Fruit fly (Drosophila melanogaster): Measurements from ENCODE around the gene solo.

Gene solo

DNA sequence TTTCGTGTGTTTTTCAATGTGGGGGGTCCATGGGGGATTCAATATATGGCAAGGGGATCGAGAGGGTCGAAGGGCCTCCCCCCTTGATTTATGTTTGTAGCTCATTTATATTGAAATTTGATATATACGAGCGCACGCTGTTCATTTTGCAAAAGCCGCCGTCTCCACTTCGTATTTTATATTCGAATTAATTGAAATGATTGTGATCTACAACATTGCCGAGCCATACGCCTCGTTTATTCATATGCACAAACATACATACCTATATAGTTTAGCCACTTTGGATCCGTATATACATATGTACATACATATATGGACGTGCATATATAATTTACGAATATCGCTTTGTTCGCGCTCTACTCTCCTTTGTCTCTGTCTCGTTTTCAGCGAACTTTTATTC lies 44.6 kb downstream of the solo start:
- TF ChIP-seq usp (GFP tag; optimal IDR thresholded peaks at IDR 0.05) (no peak), pan (optimal IDR thresholded peaks at IDR 0.05) (no peak), EcR (GFP tag; optimal IDR thresholded peaks at IDR 0.05) (no peak), Dll (optimal IDR thresholded peaks at IDR 0.05) (no peak), psq (optimal IDR thresholded peaks at IDR 0.05) (no peak), CG8478 (optimal IDR thresholded peaks at IDR 0.05) (no peak)

DNA sequence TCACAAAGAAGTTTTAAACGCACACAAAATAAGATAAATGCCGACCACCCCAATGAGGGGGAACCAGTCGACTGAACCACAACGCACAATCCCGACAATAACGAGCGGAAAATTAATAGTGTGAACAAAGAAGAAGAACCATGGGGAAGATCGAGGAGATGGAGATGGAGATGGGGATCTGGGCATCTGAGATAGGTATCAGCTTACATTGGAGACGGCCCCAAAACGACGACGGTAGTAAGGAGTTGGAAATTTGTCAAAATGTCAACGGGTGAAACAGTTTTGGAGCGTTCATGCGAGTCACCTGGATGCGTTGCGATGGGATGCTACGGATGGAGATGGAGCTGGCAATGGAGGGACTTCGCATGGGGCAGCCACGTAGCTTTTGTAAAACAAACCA lies 45.8 kb downstream of the solo start:
- no peak for TF ChIP-seq CG8478 (optimal IDR thresholded peaks at IDR 0.05)
- no peak for TF ChIP-seq usp (GFP tag; optimal IDR thresholded peaks at IDR 0.05)
- no peak for TF ChIP-seq pan (optimal IDR thresholded peaks at IDR 0.05)
- no peak for TF ChIP-seq Dll (optimal IDR thresholded peaks at IDR 0.05)
- no peak for TF ChIP-seq EcR (GFP tag; optimal IDR thresholded peaks at IDR 0.05)
- no peak for TF ChIP-seq psq (optimal IDR thresholded peaks at IDR 0.05)

DNA sequence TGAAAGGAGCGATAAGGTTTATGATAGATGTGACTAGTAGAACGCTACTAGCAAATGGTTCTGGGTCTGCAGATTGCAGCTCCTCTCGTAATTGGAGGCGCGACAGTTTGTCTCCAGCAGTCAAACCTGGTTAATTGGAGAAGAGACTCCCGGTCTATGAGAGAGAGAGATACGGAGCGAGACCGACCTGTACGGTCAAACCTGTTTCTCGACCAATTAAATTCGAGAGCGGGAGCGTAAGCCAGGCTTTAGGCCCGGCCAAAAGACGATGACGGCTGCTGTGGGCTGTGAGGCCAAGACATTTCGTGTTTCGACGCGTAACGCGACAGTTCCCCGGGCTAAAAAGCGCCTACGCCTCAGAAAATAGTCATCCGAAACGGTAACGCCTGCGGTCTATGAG lies 47.7 kb downstream of the solo start, which contains the start of gene CG15269:
CG15269 (plus strand) TSS at position 261 of the 400 bp plus-strand sequence.
- TF ChIP-seq usp (GFP tag; optimal IDR thresholded peaks at IDR 0.05) (no peak), Dll (optimal IDR thresholded peaks at IDR 0.05) (no peak), psq (optimal IDR thresholded peaks at IDR 0.05) (no peak), EcR (GFP tag; optimal IDR thresholded peaks at IDR 0.05) (no peak), pan (optimal IDR thresholded peaks at IDR 0.05) (no peak), CG8478 (optimal IDR thresholded peaks at IDR 0.05) (no peak)

DNA sequence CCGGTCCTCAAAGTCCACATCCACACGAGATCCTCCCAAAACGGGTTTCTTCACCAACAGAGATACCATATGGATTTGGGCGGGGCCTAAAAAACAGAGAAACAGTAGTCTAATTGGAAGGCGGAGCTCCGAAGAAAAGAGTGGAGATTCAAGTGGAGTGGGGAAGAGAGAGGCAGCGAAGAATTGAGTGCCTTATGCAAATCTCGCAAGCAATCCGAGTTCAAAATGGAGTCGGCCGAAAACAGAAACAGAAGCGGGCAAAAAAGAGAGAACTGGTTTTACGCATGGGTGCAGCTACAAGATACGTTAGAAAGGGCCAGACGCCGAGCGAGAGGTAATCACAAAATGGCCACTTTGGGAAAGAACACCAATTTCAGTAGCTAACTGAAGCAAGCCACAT lies 49.8 kb downstream of the solo start:
- TF ChIP-seq Dll (optimal IDR thresholded peaks at IDR 0.05) (no peak), usp (GFP tag; optimal IDR thresholded peaks at IDR 0.05) (no peak), pan (optimal IDR thresholded peaks at IDR 0.05) (no peak), CG8478 (optimal IDR thresholded peaks at IDR 0.05) (no peak), psq (optimal IDR thresholded peaks at IDR 0.05) (no peak), EcR (GFP tag; optimal IDR thresholded peaks at IDR 0.05) (no peak)

DNA sequence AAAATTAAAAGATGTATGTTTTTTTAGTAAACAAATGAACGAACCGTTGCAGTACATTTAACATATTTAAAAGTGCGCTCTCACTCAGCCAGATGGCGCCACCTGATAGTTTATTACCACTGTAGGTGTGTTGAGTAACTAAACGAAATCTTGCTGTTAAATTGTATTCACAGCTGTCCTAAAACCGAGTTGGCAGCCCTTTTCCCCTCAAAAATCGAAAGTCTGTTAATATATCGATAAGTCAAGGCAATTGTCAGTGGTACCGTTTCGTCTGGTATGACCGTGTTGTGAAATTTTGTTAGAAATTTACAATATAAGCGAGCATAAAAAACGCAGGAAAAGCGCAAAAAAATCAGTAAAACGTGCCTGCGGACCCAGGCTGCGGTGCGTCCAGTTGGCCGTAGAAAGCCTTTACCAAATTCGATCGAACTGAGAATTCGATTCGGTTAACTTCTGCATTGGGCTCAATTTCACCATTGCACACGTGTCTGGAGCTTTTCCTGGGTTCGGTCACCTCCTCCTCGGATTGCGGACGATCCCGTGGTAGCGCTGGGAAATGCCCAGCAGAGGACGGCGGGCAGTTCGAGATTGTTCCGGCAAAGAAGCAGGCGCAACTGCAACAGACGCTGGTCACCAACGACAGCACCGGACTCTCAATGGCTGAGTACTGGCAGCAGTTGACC lies 51.9 kb downstream of the solo start, which contains the start of gene stc:
stc (plus strand) TSS at position 247 of the 683 bp plus-strand sequence.
- TF ChIP-seq Dll (optimal IDR thresholded peaks at IDR 0.05) (no peak), psq (optimal IDR thresholded peaks at IDR 0.05) (no peak), pan (optimal IDR thresholded peaks at IDR 0.05) (no peak), usp (GFP tag; optimal IDR thresholded peaks at IDR 0.05) (no peak), CG8478 (optimal IDR thresholded peaks at IDR 0.05) (no peak), EcR (GFP tag; optimal IDR thresholded peaks at IDR 0.05) (no peak)

DNA sequence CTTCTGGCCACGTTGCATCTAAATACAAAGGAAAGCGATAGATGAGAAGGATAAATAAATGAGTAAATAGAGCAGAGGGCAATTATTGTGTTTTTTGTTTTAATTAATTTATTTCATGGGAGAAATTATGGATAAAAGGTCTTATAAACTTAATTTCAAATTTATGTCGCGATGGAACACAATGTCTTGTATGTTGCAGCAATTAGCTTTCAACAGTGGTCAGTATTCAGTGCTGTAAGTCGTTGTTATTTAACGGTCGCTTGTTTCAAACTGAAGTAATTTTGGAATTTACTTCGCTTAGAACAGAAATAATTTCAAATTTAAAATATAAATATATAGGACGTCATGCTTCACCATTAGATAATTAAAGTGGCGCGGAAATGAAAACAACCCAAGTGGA lies 56.5 kb downstream of the solo start:
- TF ChIP-seq pan (optimal IDR thresholded peaks at IDR 0.05) = no peak
- TF ChIP-seq usp (GFP tag; optimal IDR thresholded peaks at IDR 0.05) = no peak
- TF ChIP-seq CG8478 (optimal IDR thresholded peaks at IDR 0.05) = no peak
- TF ChIP-seq Dll (optimal IDR thresholded peaks at IDR 0.05) = no peak
- TF ChIP-seq psq (optimal IDR thresholded peaks at IDR 0.05) = no peak
- TF ChIP-seq EcR (GFP tag; optimal IDR thresholded peaks at IDR 0.05) = no peak

DNA sequence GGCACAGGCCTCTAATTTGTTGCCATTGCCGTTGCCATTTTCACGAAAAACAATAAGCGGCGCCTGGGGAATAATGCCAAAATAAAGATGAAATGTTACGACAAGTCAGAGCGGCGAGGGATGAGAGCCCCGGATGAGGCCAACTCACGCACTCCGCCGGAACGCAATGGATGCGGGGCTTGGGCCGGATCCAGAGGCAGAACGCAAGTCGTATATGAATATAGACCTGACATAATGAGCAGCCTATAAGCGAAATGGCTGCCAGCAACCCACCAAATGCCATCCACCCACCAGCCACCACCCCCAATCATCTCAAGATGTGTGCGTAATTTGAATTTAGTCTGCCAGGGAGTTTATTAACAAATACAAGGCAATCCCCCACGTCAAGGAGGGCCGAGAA lies 57.1 kb downstream of the solo start:
- no peak for TF ChIP-seq CG8478 (optimal IDR thresholded peaks at IDR 0.05)
- no peak for TF ChIP-seq psq (optimal IDR thresholded peaks at IDR 0.05)
- TF ChIP-seq usp (GFP tag; optimal IDR thresholded peaks at IDR 0.05) = no peak
- TF ChIP-seq EcR (GFP tag; optimal IDR thresholded peaks at IDR 0.05) = no peak
- no peak for TF ChIP-seq Dll (optimal IDR thresholded peaks at IDR 0.05)
- TF ChIP-seq pan (optimal IDR thresholded peaks at IDR 0.05) = no peak
